Worm (Caenorhabditis elegans): ENCODE measurements around the gene rbbp-5.

DNA sequence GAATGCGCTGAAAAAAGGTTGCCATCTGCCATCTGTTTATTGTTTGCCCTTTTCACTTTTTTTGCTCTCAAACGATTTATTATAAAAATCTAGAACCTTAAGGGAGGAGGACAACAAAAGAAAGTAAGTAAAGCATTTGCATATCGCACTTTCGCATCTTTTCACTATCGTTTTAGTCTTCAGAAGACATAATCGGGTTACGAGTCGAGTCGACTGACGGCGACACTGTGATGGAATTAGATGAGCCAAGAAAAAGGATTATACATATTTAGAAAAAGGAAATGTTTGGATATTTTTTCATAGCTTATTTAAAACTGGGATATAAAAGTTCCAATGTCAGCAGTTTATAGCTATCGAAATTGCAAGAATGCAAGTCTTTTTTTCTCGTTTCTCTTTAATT lies 19.1 kb downstream of the rbbp-5 start:
- TF ChIP-seq Y95B8A.8 (GFP tag; IDR thresholded peaks at IDR 0.05) (no peak), F39B2.1 (GFP tag; IDR thresholded peaks at IDR 0.05) (no peak), athp-1 (tag; optimal IDR thresholded peaks at IDR 0.05) (no peak), efl-1 (GFP tag; optimal IDR thresholded peaks at IDR 0.05) (no peak), snpc-3.4 (tag; optimal IDR thresholded peaks at IDR 0.05) (no peak), zim-3 (tag; optimal IDR thresholded peaks at IDR 0.05) (no peak), chd-7 (tag; optimal IDR thresholded peaks at IDR 0.05) (no peak), aptf-3 (GFP tag; IDR thresholded peaks at IDR 0.05) (no peak), B0336.3 (GFP tag; IDR thresholded peaks at IDR 0.05) (no peak), mcd-1 (GFP tag; IDR thresholded peaks at IDR 0.05) (no peak), nhr-27 (tag; optimal IDR thresholded peaks at IDR 0.05) (no peak), xnd-1 (tag; optimal IDR thresholded peaks at IDR 0.05) (no peak)
